Worm (Caenorhabditis elegans): ENCODE data around the gene tsp-16.

ce11 chrX:6971301-6971700, 25.1 kb downstream of the tsp-16 start:
- TF ChIP-seq jun-1 (tag; optimal IDR thresholded peaks at IDR 0.05) (no peak), lsy-2 (tag; optimal IDR thresholded peaks at IDR 0.05) (no peak), unc-62 (GFP tag; optimal IDR thresholded peaks at IDR 0.05) (no peak), nhr-237 (tag; optimal IDR thresholded peaks at IDR 0.05) (no peak), ama-1 (optimal IDR thresholded peaks at IDR 0.05) (no peak), snpc-4 (tag; optimal IDR thresholded peaks at IDR 0.05) (no peak), vab-15 (tag; optimal IDR thresholded peaks at IDR 0.05) (no peak), aha-1 (tag; optimal IDR thresholded peaks at IDR 0.05) (no peak), ztf-4 (tag; optimal IDR thresholded peaks at IDR 0.05) (no peak), unc-86 (tag; optimal IDR thresholded peaks at IDR 0.05) (no peak)
